Worm (Caenorhabditis elegans): Measurements from ENCODE around the gene srh-282.

- no peak for TF ChIP-seq ztf-29 (GFP tag; IDR thresholded peaks at IDR 0.05)
- no peak for TF ChIP-seq T22C8.4 (GFP tag; IDR thresholded peaks at IDR 0.05)
- TF ChIP-seq tab-1 (GFP tag; IDR thresholded peaks at IDR 0.05), result no peak
- TF ChIP-seq cog-1 (tag; optimal IDR thresholded peaks at IDR 0.05), result no peak
- TF ChIP-seq flt-1 (GFP tag; IDR thresholded peaks at IDR 0.05), result no peak
- no peak for TF ChIP-seq med-1 (GFP tag; optimal IDR thresholded peaks at IDR 0.05; ENCODE audit: insufficient read depth)
- TF ChIP-seq klf-2 (GFP tag; conservative IDR thresholded peaks at IDR 0.05), result no peak
- no peak for TF ChIP-seq ref-1 (GFP tag; conservative IDR thresholded peaks at IDR 0.05)
- TF ChIP-seq ztf-23 (GFP tag; IDR thresholded peaks at IDR 0.05), result no peak
Measured at ce11 chrIV:296849-297248, 23.6 kb upstream of the srh-282 start.
